Fruit fly (Drosophila melanogaster): ENCODE results near the gene CG34015.
A peak's percentile ranks its signal among the peaks of the same experiment; 100 is the strongest.

DNA sequence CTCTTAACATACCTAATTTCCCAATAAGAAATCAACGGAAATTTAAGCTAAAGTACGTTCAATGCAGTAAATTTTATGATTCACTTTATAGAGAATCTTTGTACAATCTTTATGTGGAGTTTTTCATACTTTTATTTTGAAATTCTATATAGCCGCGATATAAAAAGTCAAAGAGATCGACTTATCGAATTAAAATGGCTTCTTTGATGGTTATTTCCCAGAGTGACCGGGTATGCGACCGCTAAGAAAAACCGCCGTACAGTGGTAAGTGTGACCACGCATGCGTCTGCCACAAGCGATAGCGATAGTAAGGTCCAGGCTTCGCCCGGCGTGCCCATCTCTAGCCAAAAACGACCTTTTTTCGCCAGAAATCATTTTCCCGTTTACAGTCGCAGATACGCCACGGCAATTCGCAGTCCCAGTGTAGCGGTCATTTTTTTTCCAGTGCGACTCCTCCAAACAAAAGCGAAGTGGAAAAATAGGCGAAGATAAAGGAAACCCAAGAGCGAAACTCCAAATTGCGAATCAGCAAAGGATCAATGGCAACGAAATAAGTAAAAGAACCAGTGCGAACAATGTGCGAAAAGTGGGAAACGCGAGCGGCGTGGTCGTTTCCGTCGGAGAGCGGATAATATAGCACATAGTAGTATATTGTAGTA is 25.5 kb downstream of the CG34015 start, which contains the start of gene hang:
- TF ChIP-seq emc (GFP tag; optimal IDR thresholded peaks at IDR 0.05) (no peak), stwl (tag; optimal IDR thresholded peaks at IDR 0.05) (peak; percentile 31), h (optimal IDR thresholded peaks at IDR 0.05) (no peak), Sry-β (GFP tag; optimal IDR thresholded peaks at IDR 0.05) (no peak), sima (GFP tag; optimal IDR thresholded peaks at IDR 0.05) (no peak)
